Worm (Caenorhabditis elegans) whole organism, L1 larva: ENCODE measurements around the gene pnn-1.

Experiments
- C34B4.2 ChIP-seq: sonication (generic microtip); optimal IDR thresholded peaks from 2 replicates; lab custom pipeline; 2017; ENCODE audit warnings: mild to moderate bottlenecking, missing genetic modification characterization, missing compliant biosample characterization
- ama-1 ChIP-seq: fragments of 150-350 bp; optimal IDR thresholded peaks from 2 replicates; lab custom pipeline; 2014
- dsc-1 ChIP-seq: sonication (generic microtip); optimal IDR thresholded peaks from 2 replicates; lab custom pipeline; 2016; ENCODE audit warnings: mild to moderate bottlenecking, missing genetic modification characterization, missing compliant biosample characterization
- elt-2 ChIP-seq: sonication (generic microtip); optimal IDR thresholded peaks from 2 replicates; lab custom pipeline; 2016; ENCODE audit warnings: missing genetic modification characterization, mild to moderate bottlenecking, inconsistent platforms, missing compliant biosample characterization, missing genetic modification reagents
- elt-3 ChIP-seq, 6 experiments: fragments of 150-350 bp in 1 of 6; sonication (generic microtip); optimal IDR thresholded peaks; 2 replicates each; lab custom pipeline; 2017 to 2018; ENCODE audit warnings: missing biosample characterization in 6 of 6, missing genetic modification characterization in 6 of 6, inconsistent platforms in 1 of 6
- lin-15B ChIP-seq: fragments of 150-350 bp; sonication (generic microtip); optimal IDR thresholded peaks from 3 replicates; lab custom pipeline; 2014; ENCODE audit warnings: missing biosample characterization, missing genetic modification characterization
- mab-9 ChIP-seq: fragments of 200-800 bp; sonication (Bioruptor generic); IDR thresholded peaks from 2 replicates; pipeline ENCODE4 v1.3.6; 2022; ENCODE audit warnings: missing genetic modification reagents, missing genetic modification characterization, missing compliant biosample characterization
- nhr-20 ChIP-seq: sonication (generic microtip); optimal IDR thresholded peaks from 2 replicates; lab custom pipeline; 2016; ENCODE audit warnings: mild to moderate bottlenecking, missing genetic modification characterization, missing compliant biosample characterization
- rnt-1 ChIP-seq: sonication (generic microtip); optimal IDR thresholded peaks from 2 replicates; lab custom pipeline; 2016; ENCODE audit warnings: mild to moderate bottlenecking, missing genetic modification characterization, moderate library complexity, missing compliant biosample characterization
- snpc-4 ChIP-seq: fragments of 150-350 bp; optimal IDR thresholded peaks from 2 replicates; lab custom pipeline; 2014; ENCODE audit warnings: missing biosample characterization, missing genetic modification characterization
- ztf-11 ChIP-seq, 2 experiments: sonication (generic microtip); optimal IDR thresholded peaks; 2 replicates each; lab custom pipeline; 2016 to 2017; ENCODE audit warnings: missing genetic modification characterization in 2 of 2, missing biosample characterization in 1 of 2, missing compliant biosample characterization in 1 of 2

DNA sequence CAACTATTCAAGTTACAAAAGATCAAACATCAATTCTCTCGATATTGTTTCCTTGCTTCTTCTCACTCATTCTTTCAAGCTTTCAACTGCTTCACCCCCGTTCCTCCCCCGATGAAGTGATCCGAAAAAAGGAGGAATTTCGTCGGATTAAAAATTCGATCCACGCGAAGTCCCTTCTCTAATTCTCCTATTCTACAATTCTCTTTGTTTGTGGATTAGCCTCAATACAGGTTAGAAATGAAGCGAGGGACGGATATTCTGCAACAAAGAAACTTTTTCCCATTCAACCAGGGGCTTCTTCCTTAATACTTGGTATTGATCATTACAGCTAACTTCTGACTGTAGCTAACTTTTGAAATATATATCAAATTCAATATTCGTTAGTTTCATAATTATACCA is 26.1 kb upstream of the pnn-1 start, which contains the start of gene grl-2:
- TF ChIP-seq lin-15B (tag; lab: Kevin White, UChicago) (no peak), snpc-4 (no peak), ztf-11 (tag; optimal IDR thresholded peaks at IDR 0.05; lab: Kevin White, UChicago) (no peak), elt-2 (tag; lab: Kevin White, UChicago) (no peak), C34B4.2 (tag; lab: Kevin White, UChicago) (no peak), elt-3 (tag; optimal IDR thresholded peaks at IDR 0.05; lab: Kevin White, UChicago) (no peak), rnt-1 (tag; lab: Kevin White, UChicago) (no peak), dsc-1 (tag; lab: Kevin White, UChicago) (no peak), nhr-20 (tag; lab: Kevin White, UChicago) (no peak), ama-1 (lab: Kevin White, UChicago) (no peak), mab-9 (no peak)
